Worm (Caenorhabditis elegans) whole organism, young adult: ENCODE data around the gene Y94H6A.2.
"Not testable (repeated sequence)": the region's sequence is repeated elsewhere in the genome, so short reads cannot be mapped to it uniquely, and the experiment has no call there.

Experiments used
- B0035.1 ChIP-seq: sonication (generic microtip); optimal IDR thresholded peaks from 2 replicates; lab custom pipeline; 2016; ENCODE audit warnings: missing genetic modification characterization, mild to moderate bottlenecking, missing compliant biosample characterization, missing genotype, missing genetic modification reagents
- B0261.1 ChIP-seq: sonication (generic microtip); optimal IDR thresholded peaks from 2 replicates; lab custom pipeline; 2016; ENCODE audit warnings: mild to moderate bottlenecking, missing genetic modification characterization, moderate library complexity, missing compliant biosample characterization
- D2030.7 ChIP-seq: fragments of 200-800 bp; sonication (Bioruptor generic); IDR thresholded peaks from 2 replicates; pipeline ENCODE4 v1.3.6; 2022; ENCODE audit warnings: missing genetic modification reagents, missing genetic modification characterization, missing compliant biosample characterization
- F33H1.4 ChIP-seq: fragments of 200-800 bp; sonication (Bioruptor generic); IDR thresholded peaks from 2 replicates; pipeline ENCODE4 v1.3.6; 2022; ENCODE audit warnings: missing genetic modification reagents, missing genetic modification characterization, missing compliant biosample characterization
- F49E8.2 ChIP-seq: sonication (generic microtip); optimal IDR thresholded peaks from 3 replicates; lab custom pipeline; 2017; ENCODE audit warnings: missing genetic modification characterization, mild to moderate bottlenecking, missing compliant biosample characterization, antibody characterized with exemption, moderate library complexity; ENCODE audit not compliant: insufficient read depth
- K11D2.4 ChIP-seq: fragments of 200-800 bp; sonication (Bioruptor generic); IDR thresholded peaks from 2 replicates; pipeline ENCODE4 v1.3.6; 2022; ENCODE audit warnings: missing genetic modification reagents, missing genetic modification characterization, missing compliant biosample characterization
- T07F8.4 ChIP-seq: sonication (generic microtip); optimal IDR thresholded peaks from 2 replicates; lab custom pipeline; 2016; ENCODE audit warnings: mild to moderate bottlenecking, missing genetic modification characterization, moderate library complexity, missing compliant biosample characterization
- Y53G8AR.9 ChIP-seq: fragments of 200-800 bp; sonication (Bioruptor generic); conservative IDR thresholded peaks from 2 replicates; pipeline ENCODE4 v1.3.6; 2022; ENCODE audit warnings: missing genetic modification reagents, missing genetic modification characterization, missing compliant biosample characterization
- aptf-3 ChIP-seq: fragments of 200-800 bp; sonication (Bioruptor generic); IDR thresholded peaks from 2 replicates; pipeline ENCODE4 v1.3.6; 2022; ENCODE audit warnings: missing genetic modification characterization, missing compliant biosample characterization
- attf-6 ChIP-seq: fragments of 200-800 bp; sonication (Bioruptor generic); IDR thresholded peaks from 2 replicates; pipeline ENCODE4 v1.3.6; 2022; ENCODE audit warnings: missing genetic modification reagents, missing genetic modification characterization, missing compliant biosample characterization
- cebp-1 ChIP-seq, 2 experiments: fragments of 200-800 bp in 1 of 2; sonication (Bioruptor generic) in 1 of 2; sonication (generic microtip) in 1 of 2; IDR thresholded peaks in 1 of 2; optimal IDR thresholded peaks in 1 of 2; 2 replicates each; pipeline versions ENCODE4 v1.3.6 to Lab custom; 2017 to 2022; ENCODE audit warnings: missing compliant biosample characterization in 2 of 2, missing genetic modification characterization in 2 of 2, mild to moderate bottlenecking in 1 of 2, missing genetic modification reagents in 1 of 2, moderate library complexity in 1 of 2
- cebp-2 ChIP-seq: fragments of 200-800 bp; sonication (Bioruptor generic); IDR thresholded peaks from 2 replicates; pipeline ENCODE4 v1.3.6; 2022; ENCODE audit warnings: missing genetic modification characterization, missing compliant biosample characterization
- ceh-100 ChIP-seq: fragments of 200-800 bp; sonication (Bioruptor generic); IDR thresholded peaks from 2 replicates; pipeline ENCODE4 v1.3.6; 2022; ENCODE audit warnings: missing genetic modification reagents, missing genetic modification characterization, missing compliant biosample characterization
- ceh-40 ChIP-seq: fragments of 200-800 bp; sonication (Bioruptor generic); IDR thresholded peaks from 2 replicates; pipeline ENCODE4 v1.3.6; 2022; ENCODE audit warnings: missing genetic modification characterization, missing compliant biosample characterization
- ceh-58 ChIP-seq: fragments of 200-800 bp; sonication (Bioruptor generic); IDR thresholded peaks from 2 replicates; pipeline ENCODE4 v1.3.6; 2022; ENCODE audit warnings: missing genetic modification characterization, missing compliant biosample characterization
- die-1 ChIP-seq: sonication (generic microtip); optimal IDR thresholded peaks from 2 replicates; lab custom pipeline; 2016; ENCODE audit warnings: missing genotype, mild to moderate bottlenecking, missing genetic modification characterization, missing compliant biosample characterization
- ekl-4 ChIP-seq: fragments of 200-800 bp; sonication (Bioruptor generic); IDR thresholded peaks from 2 replicates; pipeline ENCODE4 v1.3.6; 2022; ENCODE audit warnings: missing genetic modification reagents, missing genetic modification characterization, missing compliant biosample characterization
- hmg-1.2 ChIP-seq: fragments of 200-800 bp; sonication (Bioruptor generic); IDR thresholded peaks from 2 replicates; pipeline ENCODE4 v1.3.6; 2022; ENCODE audit warnings: missing genetic modification reagents, missing genetic modification characterization, missing compliant biosample characterization
- hmg-20 ChIP-seq: fragments of 200-800 bp; sonication (Bioruptor generic); IDR thresholded peaks from 2 replicates; pipeline ENCODE4 v1.3.6; 2022; ENCODE audit warnings: missing genetic modification reagents, missing genetic modification characterization, missing compliant biosample characterization
- hsf-1 ChIP-seq: fragments of 200-800 bp; sonication (Bioruptor generic); IDR thresholded peaks from 2 replicates; pipeline ENCODE4 v1.3.6; 2022; ENCODE audit warnings: missing genetic modification reagents, missing genetic modification characterization, missing compliant biosample characterization
- let-526 ChIP-seq: fragments of 200-800 bp; sonication (Bioruptor generic); IDR thresholded peaks from 2 replicates; pipeline ENCODE4 v1.3.6; 2022; ENCODE audit warnings: missing genetic modification reagents, missing genetic modification characterization, missing compliant biosample characterization
- lin-26 ChIP-seq: fragments of 200-800 bp; sonication (Bioruptor generic); IDR thresholded peaks from 2 replicates; pipeline ENCODE4 v1.3.6; 2022; ENCODE audit warnings: missing genetic modification reagents, missing genetic modification characterization, missing compliant biosample characterization
- lin-54 ChIP-seq: fragments of 200-800 bp; sonication (Bioruptor generic); optimal IDR thresholded peaks from 2 replicates; lab custom pipeline; 2018; ENCODE audit warnings: mild to moderate bottlenecking, missing genetic modification characterization, missing compliant biosample characterization
- mcd-1 ChIP-seq: fragments of 200-800 bp; sonication (Bioruptor generic); IDR thresholded peaks from 2 replicates; pipeline ENCODE4 v1.3.6; 2022; ENCODE audit warnings: missing genetic modification reagents, missing genetic modification characterization, missing compliant biosample characterization
- mes-4 ChIP-seq: sonication (generic microtip); optimal IDR thresholded peaks from 2 replicates; lab custom pipeline; 2016; ENCODE audit warnings: missing genotype, missing genetic modification characterization, missing compliant biosample characterization
- nfya-2 ChIP-seq: fragments of 200-800 bp; sonication (Bioruptor generic); IDR thresholded peaks from 2 replicates; pipeline ENCODE4 v1.3.6; 2022; ENCODE audit warnings: missing genetic modification reagents, missing genetic modification characterization, missing compliant biosample characterization
- nfyb-1 ChIP-seq: fragments of 200-800 bp; sonication (Bioruptor generic); IDR thresholded peaks from 2 replicates; pipeline ENCODE4 v1.3.6; 2022; ENCODE audit warnings: missing genetic modification reagents, missing genetic modification characterization, missing compliant biosample characterization
- rpc-1 ChIP-seq, 2 experiments: fragments of 150-350 bp in 1 of 2; sonication (generic microtip) in 1 of 2; optimal IDR thresholded peaks; 2 replicates each; lab custom pipeline; 2014 to 2018; ENCODE audit warnings: missing biosample characterization in 1 of 2, missing genetic modification characterization in 1 of 2, missing genetic modification reagents in 1 of 2, missing genotype in 1 of 2
- snpc-4 ChIP-seq, 5 experiments: fragments of 150-350 bp in 1 of 5; sonication (generic microtip) in 4 of 5; optimal IDR thresholded peaks; 2 replicates each; lab custom pipeline; 2014 to 2018; ENCODE audit warnings: missing genetic modification characterization in 5 of 5, missing biosample characterization in 3 of 5, antibody characterized with exemption in 2 of 5, mild to moderate bottlenecking in 2 of 5, missing compliant biosample characterization in 2 of 5, missing genotype in 2 of 5, moderate library complexity in 2 of 5, missing genetic modification reagents in 1 of 5
- tbp1 ChIP-seq: fragments of 200-800 bp; sonication (Bioruptor generic); optimal IDR thresholded peaks from 2 replicates; lab custom pipeline; 2018; ENCODE audit warnings: mild to moderate bottlenecking, missing genetic modification characterization, missing compliant biosample characterization
- ztf-6 ChIP-seq: fragments of 200-800 bp; sonication (Bioruptor generic); IDR thresholded peaks from 2 replicates; pipeline ENCODE4 v1.3.6; 2022; ENCODE audit warnings: missing genetic modification reagents, missing genetic modification characterization, missing compliant biosample characterization

The Y94H6A.2 gene

DNA sequence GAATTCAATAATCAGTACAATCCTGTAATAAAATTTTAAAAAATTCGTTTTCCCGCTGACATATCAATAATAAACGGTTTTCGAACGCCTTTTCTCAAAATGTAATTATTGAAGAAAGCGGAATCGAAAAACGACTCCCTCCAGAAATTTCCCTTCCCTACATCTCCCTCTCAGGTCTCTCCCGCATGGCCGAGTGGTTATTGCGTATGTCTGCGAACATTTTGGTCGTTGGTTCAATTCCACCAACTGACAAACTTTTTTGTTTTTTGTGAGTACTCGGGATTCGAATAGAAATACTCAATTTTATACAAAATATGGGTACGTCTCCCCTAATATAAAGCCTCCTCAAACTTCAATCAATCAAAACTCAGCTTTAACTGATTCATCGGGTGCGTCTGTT, 9.9 kb downstream of the Y94H6A.2 start (continued):
- TF ChIP-seq let-526, result 0 out of 2 replicates have a peak, but pooled peaks have one; percentile 51
- TF ChIP-seq F33H1.4 (GFP tag; lab: Robert Waterston, UW), result 0 out of 2 replicates have a peak, but pooled peaks have one; percentile 39
- peak; percentile 60; the same call in 1 of the 2 replicates for TF ChIP-seq ekl-4 (GFP tag; lab: Robert Waterston, UW)
- TF ChIP-seq lin-26 (GFP tag; lab: Robert Waterston, UW), result peak; percentile 97
- TF ChIP-seq K11D2.4 (GFP tag; lab: Robert Waterston, UW), result 0 out of 2 replicates have a peak, but pooled peaks have one; percentile 22
- 0 out of 2 replicates have a peak, but pooled peaks have one; percentile 21 for TF ChIP-seq hmg-20 (GFP tag; lab: Robert Waterston, UW)
- peak; percentile 65; the same call in 1 of the 2 replicates for TF ChIP-seq attf-6 (GFP tag; lab: Robert Waterston, UW)
- TF ChIP-seq Y53G8AR.9 (GFP tag; lab: Robert Waterston, UW), result 0 out of 2 replicates have a peak, but pooled peaks have one; percentile 48
- TF ChIP-seq cebp-1 (GFP tag; IDR thresholded peaks at IDR 0.05; lab: Robert Waterston, UW), result 0 out of 2 replicates have a peak, but pooled peaks have one; percentile 14
- TF ChIP-seq cebp-1 (tag; optimal IDR thresholded peaks at IDR 0.05; lab: Kevin White, UChicago), result not testable (repeated sequence)
- peak; percentile 52; the same call in 1 of the 2 replicates for TF ChIP-seq D2030.7 (GFP tag; lab: Robert Waterston, UW)
- TF ChIP-seq cebp-2 (GFP tag; lab: Robert Waterston, UW), result peak; percentile 49; the same call in 1 of the 2 replicates
- peak; percentile 82 for TF ChIP-seq ceh-40 (GFP tag; lab: Robert Waterston, UW)
- TF ChIP-seq aptf-3 (GFP tag; lab: Robert Waterston, UW), result peak; percentile 84; the same call in 1 of the 2 replicates
- peak; percentile 66 for TF ChIP-seq B0261.1 (tag; lab: Kevin White, UChicago)
- TF ChIP-seq mcd-1, result peak; percentile 65
- TF ChIP-seq hsf-1 (GFP tag; lab: Robert Waterston, UW), result 0 out of 2 replicates have a peak, but pooled peaks have one; percentile 57
- peak; percentile 59 for TF ChIP-seq ceh-100 (GFP tag; lab: Robert Waterston, UW)
- TF ChIP-seq nfyb-1 (GFP tag; lab: Robert Waterston, UW), result peak; percentile 88
- 0 out of 2 replicates have a peak, but pooled peaks have one; percentile 60 for TF ChIP-seq nfya-2

DNA sequence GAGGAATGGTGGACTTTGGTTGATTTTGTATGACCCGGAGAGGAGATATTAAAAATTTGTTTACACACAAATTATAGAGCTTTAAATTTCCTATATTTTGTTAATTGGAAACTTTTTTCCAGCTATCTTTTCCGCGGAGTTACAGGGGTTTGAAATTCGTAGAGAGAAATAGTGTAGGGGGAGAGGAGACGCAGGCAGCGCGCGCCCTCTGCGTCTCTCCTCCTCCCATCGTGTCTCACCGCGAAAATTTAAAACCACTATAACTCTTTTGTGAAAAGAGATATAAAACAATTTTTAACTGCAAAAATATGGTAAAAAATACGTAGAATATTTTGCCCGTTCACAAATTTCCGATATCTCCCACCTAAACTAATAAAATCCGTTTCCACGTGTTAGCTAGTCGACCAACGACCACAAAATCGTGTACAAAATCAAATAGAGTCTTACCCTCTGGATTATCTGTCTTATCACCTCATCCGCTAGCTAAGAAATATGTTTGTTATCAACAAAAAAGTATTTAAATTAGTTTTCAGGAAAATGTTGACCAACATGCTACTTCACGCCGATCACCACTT, 12.5 kb downstream of the Y94H6A.2 start, which contains the start of gene nhr-277:
nhr-277 (plus strand) TSS at position 525 of the 575 bp plus-strand sequence.
- TF ChIP-seq ztf-6 (GFP tag; lab: Robert Waterston, UW) (no peak), B0035.1 (tag; lab: Kevin White, UChicago) (no peak), mes-4 (tag; lab: Kevin White, UChicago) (no peak), hmg-1.2 (GFP tag; lab: Robert Waterston, UW) (peak; percentile 94), ceh-40 (GFP tag; lab: Robert Waterston, UW) (no peak), snpc-4 (GFP tag; optimal IDR thresholded peaks at IDR 0.05; lab: Kevin White, UChicago) (no peak), snpc-4 (tag; optimal IDR thresholded peaks at IDR 0.05; lab: Kevin White, UChicago) (no peak), T07F8.4 (no peak), ceh-58 (GFP tag; lab: Robert Waterston, UW) (no peak)

DNA sequence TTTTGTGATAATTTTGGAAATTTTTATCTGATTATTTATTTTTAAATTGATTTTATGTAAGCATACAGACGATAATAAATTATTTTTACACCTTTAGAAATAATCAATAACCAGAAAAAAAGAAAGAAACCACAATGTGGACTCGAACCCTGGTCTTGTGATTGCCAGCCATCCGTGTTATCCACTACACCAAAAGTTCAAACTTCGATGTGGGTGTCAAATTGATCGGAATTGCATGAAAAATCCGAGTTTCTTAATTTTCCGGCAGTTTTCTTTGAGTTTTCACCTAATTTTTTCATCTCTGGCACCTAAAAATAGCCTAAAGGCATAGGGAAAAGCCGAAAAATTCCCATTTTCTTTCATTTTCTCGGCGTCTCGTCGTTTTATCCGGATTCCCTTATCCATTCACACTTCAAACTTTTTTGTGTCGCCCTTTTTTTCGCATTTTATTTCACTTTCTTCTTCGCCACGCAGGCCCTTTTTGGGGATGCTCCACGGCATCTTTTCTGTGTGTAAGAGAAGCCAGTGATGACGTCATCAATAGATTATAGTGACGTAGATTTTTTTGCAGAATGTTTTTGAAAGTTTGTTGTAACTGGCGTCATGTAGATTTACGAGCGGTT, 17.4 kb downstream of the Y94H6A.2 start:
- TF ChIP-seq F49E8.2 (tag; lab: Kevin White, UChicago) (no peak), lin-54 (GFP tag; lab: Kevin White, UChicago) (no peak), rpc-1 (optimal IDR thresholded peaks at IDR 0.05; lab: Kevin White, UChicago) (peak; percentile 35), rpc-1 (tag; optimal IDR thresholded peaks at IDR 0.05; lab: Kevin White, UChicago) (peak; percentile 70), tbp1 (GFP tag; lab: Kevin White, UChicago) (peak; percentile 80), die-1 (peak; percentile 3), B0261.1 (tag; lab: Kevin White, UChicago) (peak; percentile 40)
